Worm (Caenorhabditis elegans) whole organism, midembryonic: ENCODE measurements around the gene T16A9.3.

Experiments used
- T22C8.4 ChIP-seq: fragments of 200-800 bp; sonication (Bioruptor generic); IDR thresholded peaks from 2 replicates; pipeline ENCODE4 v1.3.6; 2022; ENCODE audit warnings: missing genetic modification characterization, missing compliant biosample characterization
- cog-1 ChIP-seq: sonication (generic microtip); optimal IDR thresholded peaks from 2 replicates; lab custom pipeline; 2016; ENCODE audit warnings: missing genetic modification characterization, missing compliant biosample characterization
- flt-1 ChIP-seq: fragments of 200-800 bp; sonication (Bioruptor generic); IDR thresholded peaks from 2 replicates; pipeline ENCODE4 v1.3.6; 2022; ENCODE audit warnings: missing genetic modification characterization, missing compliant biosample characterization
- klf-2 ChIP-seq: fragments of 200-800 bp; sonication (Bioruptor generic); conservative IDR thresholded peaks from 2 replicates; pipeline ENCODE4 v1.3.6; 2022; ENCODE audit warnings: missing genetic modification reagents, missing genetic modification characterization, missing compliant biosample characterization
- med-1 ChIP-seq: sonication (generic microtip); optimal IDR thresholded peaks from 2 replicates; lab custom pipeline; 2017; ENCODE audit warnings: missing genetic modification characterization, mild to moderate bottlenecking, missing compliant biosample characterization, antibody characterized with exemption, missing genetic modification reagents; ENCODE audit not compliant: insufficient read depth
- ref-1 ChIP-seq: fragments of 200-800 bp; sonication (Bioruptor generic); conservative IDR thresholded peaks from 2 replicates; pipeline ENCODE4 v1.3.6; 2022; ENCODE audit warnings: missing genetic modification reagents, missing genetic modification characterization, missing compliant biosample characterization
- ztf-23 ChIP-seq: fragments of 200-800 bp; sonication (Bioruptor generic); IDR thresholded peaks from 2 replicates; pipeline ENCODE4 v1.3.6; 2022; ENCODE audit warnings: missing genetic modification reagents, missing genetic modification characterization, missing compliant biosample characterization
- ztf-29 ChIP-seq: fragments of 200-800 bp; sonication (Bioruptor generic); IDR thresholded peaks from 2 replicates; pipeline ENCODE4 v1.3.6; 2022; ENCODE audit warnings: missing genetic modification reagents, missing genetic modification characterization, missing compliant biosample characterization

- TF ChIP-seq cog-1 (tag; lab: Kevin White, UChicago) (no peak), flt-1 (no peak), ztf-29 (GFP tag; lab: Robert Waterston, UW) (no peak), T22C8.4 (GFP tag; lab: Robert Waterston, UW) (no peak), ztf-23 (GFP tag; lab: Robert Waterston, UW) (no peak), ref-1 (no peak), med-1 (GFP tag; lab: Kevin White, UChicago) (no peak), klf-2 (GFP tag; lab: Robert Waterston, UW) (no peak)
Observed at ce11 chrV:14200086-14200485, 5.2 kb upstream of the T16A9.3 start.
